Worm (Caenorhabditis elegans) whole organism, midembryonic: ENCODE data around the gene K08C7.1.
"Not testable (repeated sequence)": the region's sequence is repeated elsewhere in the genome, so short reads cannot be mapped to it uniquely, and the experiment has no call there.

ENCODE experiments used
- T22C8.4 ChIP-seq: fragments of 200-800 bp; sonication (Bioruptor generic); IDR thresholded peaks from 2 replicates; pipeline ENCODE4 v1.3.6; 2022; ENCODE audit warnings: missing genetic modification characterization, missing compliant biosample characterization
- cog-1 ChIP-seq: sonication (generic microtip); optimal IDR thresholded peaks from 2 replicates; lab custom pipeline; 2016; ENCODE audit warnings: missing genetic modification characterization, missing compliant biosample characterization
- flt-1 ChIP-seq: fragments of 200-800 bp; sonication (Bioruptor generic); IDR thresholded peaks from 2 replicates; pipeline ENCODE4 v1.3.6; 2022; ENCODE audit warnings: missing genetic modification characterization, missing compliant biosample characterization
- klf-2 ChIP-seq: fragments of 200-800 bp; sonication (Bioruptor generic); conservative IDR thresholded peaks from 2 replicates; pipeline ENCODE4 v1.3.6; 2022; ENCODE audit warnings: missing genetic modification reagents, missing genetic modification characterization, missing compliant biosample characterization
- med-1 ChIP-seq: sonication (generic microtip); optimal IDR thresholded peaks from 2 replicates; lab custom pipeline; 2017; ENCODE audit warnings: missing genetic modification characterization, mild to moderate bottlenecking, missing compliant biosample characterization, antibody characterized with exemption, missing genetic modification reagents; ENCODE audit not compliant: insufficient read depth
- ref-1 ChIP-seq: fragments of 200-800 bp; sonication (Bioruptor generic); conservative IDR thresholded peaks from 2 replicates; pipeline ENCODE4 v1.3.6; 2022; ENCODE audit warnings: missing genetic modification reagents, missing genetic modification characterization, missing compliant biosample characterization
- tab-1 ChIP-seq: fragments of 200-800 bp; sonication (Bioruptor generic); IDR thresholded peaks from 2 replicates; pipeline ENCODE4 v1.3.6; 2022; ENCODE audit warnings: missing genetic modification characterization, missing compliant biosample characterization
- ztf-23 ChIP-seq: fragments of 200-800 bp; sonication (Bioruptor generic); IDR thresholded peaks from 2 replicates; pipeline ENCODE4 v1.3.6; 2022; ENCODE audit warnings: missing genetic modification reagents, missing genetic modification characterization, missing compliant biosample characterization
- ztf-29 ChIP-seq: fragments of 200-800 bp; sonication (Bioruptor generic); IDR thresholded peaks from 2 replicates; pipeline ENCODE4 v1.3.6; 2022; ENCODE audit warnings: missing genetic modification reagents, missing genetic modification characterization, missing compliant biosample characterization

The K08C7.1 gene

ce11 chrIV:10630953-10631554, 25.6 kb upstream of the K08C7.1 start, which contains the start of gene F56C4.4:
Gene F56C4.4 (minus strand): TSS chrIV:10631267.
- TF ChIP-seq tab-1 (GFP tag; lab: Robert Waterston, UW) (no peak), cog-1 (tag; lab: Kevin White, UChicago) (no peak), ztf-23 (no peak), klf-2 (GFP tag; lab: Robert Waterston, UW) (no peak), ref-1 (GFP tag; lab: Robert Waterston, UW) (no peak), T22C8.4 (GFP tag; lab: Robert Waterston, UW) (no peak), med-1 (GFP tag; lab: Kevin White, UChicago) (no peak), flt-1 (no peak)

DNA sequence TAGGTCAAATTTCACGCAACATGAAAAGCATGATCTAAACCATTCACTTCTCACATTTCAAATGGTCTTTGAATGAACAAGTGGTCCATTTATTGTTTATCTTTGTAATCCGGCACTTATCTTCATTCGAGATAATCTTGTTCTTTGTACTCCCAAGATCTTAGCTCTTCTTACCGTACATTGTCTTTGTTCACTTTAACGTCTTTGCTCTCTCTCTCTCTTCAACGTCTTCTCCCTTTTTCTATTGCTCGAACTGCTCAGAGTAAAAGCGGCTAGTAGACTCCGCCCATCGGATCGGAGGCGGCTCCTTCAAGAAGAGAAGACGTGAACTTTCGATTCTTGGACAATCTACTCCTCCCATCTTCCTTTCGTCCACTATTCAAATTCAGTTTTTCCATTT, 20.0 kb upstream of the K08C7.1 start, which contains the start of gene F56C4.1:
Gene F56C4.1, plus strand, starts transcription at position 301 of the 400 bp plus-strand sequence.
- TF ChIP-seq flt-1 (no peak), med-1 (GFP tag; lab: Kevin White, UChicago) (no peak), ref-1 (GFP tag; lab: Robert Waterston, UW) (no peak), ztf-29 (GFP tag; lab: Robert Waterston, UW) (no peak), ztf-23 (no peak), tab-1 (GFP tag; lab: Robert Waterston, UW) (no peak), T22C8.4 (GFP tag; lab: Robert Waterston, UW) (no peak), cog-1 (tag; lab: Kevin White, UChicago) (no peak), klf-2 (GFP tag; lab: Robert Waterston, UW) (no peak)

- no peak for TF ChIP-seq ztf-23
- TF ChIP-seq ztf-29 (GFP tag; lab: Robert Waterston, UW): no peak
- no peak for TF ChIP-seq cog-1 (tag; lab: Kevin White, UChicago)
- no peak for TF ChIP-seq med-1 (GFP tag; lab: Kevin White, UChicago)
- TF ChIP-seq flt-1: no peak
Measured at ce11 chrIV:10638977-10639376, 17.6 kb upstream of the K08C7.1 start, which contains the start of gene F56C4.2. Gene F56C4.2 (plus strand): TSS chrIV:10639277.

DNA sequence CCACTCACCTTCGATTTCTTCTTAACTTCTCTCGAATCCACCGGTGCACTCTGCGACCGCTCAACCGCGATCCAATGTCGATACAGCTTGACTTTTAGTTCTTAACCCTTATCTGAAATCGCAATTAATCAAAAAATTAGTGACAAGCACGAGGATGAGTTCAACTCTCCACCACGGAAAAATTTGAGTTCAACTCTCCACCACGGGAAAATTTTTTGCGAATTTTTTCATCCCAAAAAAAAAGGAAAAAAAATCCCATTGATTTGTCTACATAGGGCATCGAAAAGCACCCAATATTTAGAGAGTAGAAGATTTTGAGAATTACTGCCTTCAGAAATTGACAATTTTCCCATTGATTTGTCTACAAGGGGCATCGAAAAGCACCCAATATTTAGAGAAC, 2.6 kb upstream of the K08C7.1 start, which contains the start of gene glb-19:
Gene glb-19, minus strand, starts transcription at position 101 of the 400 bp plus-strand sequence.
- TF ChIP-seq ref-1 (GFP tag; lab: Robert Waterston, UW); ztf-23; T22C8.4 (GFP tag; lab: Robert Waterston, UW): not testable (repeated sequence)

- peak; percentile 60; the same call in 1 of the 2 replicates for TF ChIP-seq ztf-23
- peak; percentile 77 for TF ChIP-seq tab-1 (GFP tag; lab: Robert Waterston, UW)
- TF ChIP-seq ztf-29 (GFP tag; lab: Robert Waterston, UW): 0 out of 2 replicates have a peak, but pooled peaks have one; percentile 16
Measured at ce11 chrIV:10658366-10658765, 1.8 kb downstream of the K08C7.1 start.

DNA sequence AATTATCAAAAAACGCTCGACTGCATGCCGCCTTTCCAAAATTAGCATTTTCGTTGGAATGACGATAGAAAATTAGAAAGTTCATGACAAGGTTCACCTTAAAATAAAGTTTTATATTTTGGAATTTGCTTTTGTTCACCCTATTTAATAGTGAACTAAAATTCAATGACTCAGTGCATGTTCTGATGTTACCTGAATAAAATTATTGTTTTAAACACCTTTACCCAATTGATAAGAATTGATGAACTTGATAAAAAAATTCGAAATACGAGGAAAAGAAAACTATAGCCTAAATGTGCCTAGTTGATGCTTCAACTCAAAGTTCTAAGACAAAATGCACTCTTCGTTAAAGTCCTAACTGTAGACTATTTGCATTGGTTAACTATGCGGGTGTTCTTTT, 4.5 kb downstream of the K08C7.1 start:
- no peak for TF ChIP-seq cog-1 (tag; lab: Kevin White, UChicago)
- no peak for TF ChIP-seq ztf-23
- no peak for TF ChIP-seq ref-1 (GFP tag; lab: Robert Waterston, UW)
- no peak for TF ChIP-seq klf-2 (GFP tag; lab: Robert Waterston, UW)
- TF ChIP-seq tab-1 (GFP tag; lab: Robert Waterston, UW): no peak
- no peak for TF ChIP-seq flt-1
- no peak for TF ChIP-seq T22C8.4 (GFP tag; lab: Robert Waterston, UW)
- no peak for TF ChIP-seq ztf-29 (GFP tag; lab: Robert Waterston, UW)
- no peak for TF ChIP-seq med-1 (GFP tag; lab: Kevin White, UChicago)

- TF ChIP-seq T22C8.4 (GFP tag; lab: Robert Waterston, UW) (no peak), tab-1 (GFP tag; lab: Robert Waterston, UW) (no peak), klf-2 (GFP tag; lab: Robert Waterston, UW) (no peak), flt-1 (no peak), ztf-29 (GFP tag; lab: Robert Waterston, UW) (no peak), med-1 (GFP tag; lab: Kevin White, UChicago) (no peak), ref-1 (GFP tag; lab: Robert Waterston, UW) (no peak), cog-1 (tag; lab: Kevin White, UChicago) (no peak), ztf-23 (no peak)
Measured at ce11 chrIV:10661760-10662159, 5.1 kb downstream of the K08C7.1 start, which contains the start of gene fmo-1. Gene fmo-1 (plus strand): TSS chrIV:10661857.

ce11 chrIV:10664134-10664533, 7.5 kb downstream of the K08C7.1 start, which contains the start of gene K08C7.7:
Gene K08C7.7 (plus strand): TSS chrIV:10664434.
- TF ChIP-seq ref-1 (GFP tag; lab: Robert Waterston, UW) (no peak), ztf-29 (GFP tag; lab: Robert Waterston, UW) (no peak), med-1 (GFP tag; lab: Kevin White, UChicago) (no peak), klf-2 (GFP tag; lab: Robert Waterston, UW) (no peak)

- TF ChIP-seq tab-1 (GFP tag; lab: Robert Waterston, UW) (no peak), med-1 (GFP tag; lab: Kevin White, UChicago) (no peak)
Measured at ce11 chrIV:10666523-10666922, 9.9 kb downstream of the K08C7.1 start, which contains the start of gene epi-1. Gene epi-1 (plus strand): TSS chrIV:10666823.

DNA sequence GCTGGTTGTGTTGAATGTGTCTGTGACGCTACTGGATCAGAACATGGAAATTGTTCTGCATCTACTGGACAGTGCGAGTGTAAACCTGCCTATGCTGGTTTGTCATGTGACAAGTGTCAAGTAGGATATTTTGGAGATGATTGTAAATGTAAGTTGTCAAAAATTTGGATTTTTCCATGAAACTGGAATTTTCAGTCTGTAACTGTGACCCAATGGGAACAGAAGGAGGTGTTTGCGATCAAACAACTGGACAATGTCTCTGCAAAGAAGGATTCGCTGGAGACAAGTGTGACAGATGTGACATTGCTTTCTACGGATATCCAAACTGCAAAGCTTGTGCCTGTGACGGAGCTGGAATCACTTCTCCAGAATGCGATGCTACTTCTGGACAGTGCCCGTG, 11.9 kb downstream of the K08C7.1 start:
- TF ChIP-seq T22C8.4 (GFP tag; lab: Robert Waterston, UW): no peak
- TF ChIP-seq tab-1 (GFP tag; lab: Robert Waterston, UW): no peak
- no peak for TF ChIP-seq ref-1 (GFP tag; lab: Robert Waterston, UW)
- no peak for TF ChIP-seq flt-1
- no peak for TF ChIP-seq med-1 (GFP tag; lab: Kevin White, UChicago)
- no peak for TF ChIP-seq cog-1 (tag; lab: Kevin White, UChicago)
- no peak for TF ChIP-seq ztf-23
- no peak for TF ChIP-seq ztf-29 (GFP tag; lab: Robert Waterston, UW)
